Fruit fly (Drosophila melanogaster) whole organism, embryonic: ENCODE results near the gene yl.

Experiments
- Bdp1 ChIP-seq: fragments of 200-800 bp; sonication (Bioruptor generic); optimal IDR thresholded peaks from 3 replicates; lab custom pipeline; 2016; ENCODE audit warnings: missing biosample characterization, missing genetic modification characterization
- CG1024 ChIP-seq: fragments of 200-800 bp; sonication (Bioruptor generic); IDR thresholded peaks from 2 replicates; pipeline ENCODE4 v1.3.6; 2022; ENCODE audit warnings: missing biosample characterization, missing genetic modification characterization
- CG11695 ChIP-seq: fragments of 200-800 bp; sonication (Bioruptor generic); IDR thresholded peaks from 3 replicates; pipeline ENCODE4 v1.3.6; 2022; ENCODE audit warnings: missing biosample characterization, missing genetic modification characterization
- CG12219 ChIP-seq: fragments of 200-800 bp; sonication (Bioruptor generic); optimal IDR thresholded peaks from 3 replicates; lab custom pipeline; 2018; ENCODE audit warnings: missing biosample characterization, mild to moderate bottlenecking, missing genetic modification characterization
- CG12236 ChIP-seq: fragments of 200-800 bp; sonication (Bioruptor generic); optimal IDR thresholded peaks from 2 replicates; lab custom pipeline; 2016; ENCODE audit warnings: missing biosample characterization, missing genetic modification characterization
- CG12942 ChIP-seq: fragments of 200-800 bp; sonication (Bioruptor generic); optimal IDR thresholded peaks from 3 replicates; lab custom pipeline; 2016; ENCODE audit warnings: missing biosample characterization, missing genetic modification characterization
- CG15696 ChIP-seq: fragments of 200-800 bp; sonication (Bioruptor generic); optimal IDR thresholded peaks from 2 replicates; lab custom pipeline; 2019; ENCODE audit warnings: missing biosample characterization, mild to moderate bottlenecking, missing genetic modification characterization, moderate library complexity
- CG34224 ChIP-seq: fragments of 200-800 bp; sonication (Bioruptor generic); IDR thresholded peaks from 3 replicates; pipeline ENCODE4 v1.3.6; 2022; ENCODE audit warnings: missing biosample characterization, missing genetic modification characterization; ENCODE audit not compliant: partially characterized antibody
- CG34422 ChIP-seq: fragments of 200-800 bp; sonication (Bioruptor generic); IDR thresholded peaks from 3 replicates; pipeline ENCODE4 v1.3.6; 2022; ENCODE audit warnings: missing biosample characterization, missing genetic modification characterization
- CG3838 ChIP-seq: fragments of 200-800 bp; sonication (Bioruptor generic); optimal IDR thresholded peaks from 3 replicates; lab custom pipeline; 2016; ENCODE audit warnings: missing biosample characterization, missing genetic modification characterization
- CG4282 ChIP-seq: fragments of 200-800 bp; sonication (Bioruptor generic); optimal IDR thresholded peaks from 2 replicates; lab custom pipeline; 2016; ENCODE audit warnings: missing biosample characterization, missing genetic modification characterization
- CG43689 ChIP-seq: fragments of 200-800 bp; sonication (Bioruptor generic); IDR thresholded peaks from 2 replicates; pipeline ENCODE4 v1.3.6; 2022; ENCODE audit warnings: missing biosample characterization, missing genetic modification characterization
- CG5953 ChIP-seq: fragments of 200-800 bp; sonication (Bioruptor generic); IDR thresholded peaks from 2 replicates; pipeline ENCODE4 v1.3.6; 2022; ENCODE audit warnings: missing biosample characterization, missing genetic modification characterization
- CG8359 ChIP-seq: fragments of 200-800 bp; sonication (Bioruptor generic); optimal IDR thresholded peaks from 2 replicates; lab custom pipeline; 2017; ENCODE audit warnings: missing biosample characterization, mild to moderate bottlenecking, missing genetic modification characterization, borderline replicate concordance
- CG8765 ChIP-seq: fragments of 200-800 bp; sonication (Bioruptor generic); IDR thresholded peaks from 2 replicates; pipeline ENCODE4 v1.3.6; 2022; ENCODE audit warnings: missing biosample characterization, missing genetic modification characterization
- CG9727 ChIP-seq: fragments of 200-800 bp; sonication (Bioruptor generic); optimal IDR thresholded peaks from 3 replicates; lab custom pipeline; 2017; ENCODE audit warnings: missing biosample characterization, mild to moderate bottlenecking, missing genetic modification characterization
- HHEX ChIP-seq: fragments of 200-800 bp; sonication (Bioruptor generic); optimal IDR thresholded peaks from 3 replicates; lab custom pipeline; 2017; ENCODE audit warnings: missing biosample characterization, mild to moderate bottlenecking, missing genetic modification characterization, missing genetic modification reagents
- HLHmδ ChIP-seq: fragments of 200-800 bp; sonication (Bioruptor generic); optimal IDR thresholded peaks from 2 replicates; lab custom pipeline; 2018; ENCODE audit warnings: missing biosample characterization, mild to moderate bottlenecking, missing genetic modification characterization, moderate library complexity
- HmgD ChIP-seq: fragments of 200-800 bp; sonication (Bioruptor generic); optimal IDR thresholded peaks from 3 replicates; lab custom pipeline; 2016; ENCODE audit warnings: missing biosample characterization, missing genetic modification characterization
- HmgZ ChIP-seq: fragments of 200-800 bp; sonication (Bioruptor generic); optimal IDR thresholded peaks from 2 replicates; lab custom pipeline; 2018; ENCODE audit warnings: missing biosample characterization, mild to moderate bottlenecking, missing genetic modification characterization
- Mad ChIP-seq: fragments of 200-800 bp; sonication (Bioruptor generic); optimal IDR thresholded peaks from 2 replicates; lab custom pipeline; 2016; ENCODE audit warnings: missing biosample characterization, missing genetic modification characterization
- Mrtf ChIP-seq: fragments of 200-800 bp; sonication (Bioruptor generic); IDR thresholded peaks from 3 replicates; pipeline ENCODE4 v1.3.6; 2022; ENCODE audit warnings: missing biosample characterization, missing genetic modification characterization
- Nf-YA ChIP-seq: fragments of 200-800 bp; sonication (Bioruptor generic); IDR thresholded peaks from 2 replicates; pipeline ENCODE4 v1.3.6; 2022; ENCODE audit warnings: missing biosample characterization, missing genetic modification characterization
- Scr ChIP-seq: fragments of 200-800 bp; sonication (Bioruptor generic); IDR thresholded peaks from 2 replicates; pipeline ENCODE4 v1.3.6; 2022; ENCODE audit warnings: missing biosample characterization, missing genetic modification characterization; ENCODE audit not compliant: partially characterized antibody
- Trl ChIP-seq, 3 experiments: fragments of >200 bp in 2 of 3; fragments of 200-800 bp in 1 of 3; sonication (Bioruptor generic) in 1 of 3; optimal IDR thresholded peaks; 2 replicates in 1 of 3; 3 replicates in 2 of 3; lab custom pipeline; 2016 to 2017; ENCODE audit warnings: missing biosample characterization in 1 of 3, missing genetic modification characterization in 1 of 3
- Vsx1 ChIP-seq: fragments of 200-800 bp; sonication (Bioruptor generic); optimal IDR thresholded peaks from 2 replicates; lab custom pipeline; 2017; ENCODE audit warnings: missing biosample characterization, mild to moderate bottlenecking, missing genetic modification characterization, missing genetic modification reagents
- Xbp1 ChIP-seq: fragments of 200-800 bp; sonication (Bioruptor generic); optimal IDR thresholded peaks from 3 replicates; lab custom pipeline; 2016; ENCODE audit warnings: missing biosample characterization, mild to moderate bottlenecking, missing genetic modification characterization
- btn ChIP-seq: fragments of 200-800 bp; sonication (Bioruptor generic); optimal IDR thresholded peaks from 2 replicates; lab custom pipeline; 2016; ENCODE audit warnings: missing biosample characterization, missing genetic modification characterization
- croc ChIP-seq: fragments of 200-800 bp; sonication (Bioruptor generic); conservative IDR thresholded peaks from 3 replicates; pipeline ENCODE4 v1.3.6; 2022; ENCODE audit warnings: missing biosample characterization, missing genetic modification characterization
- dan ChIP-seq: fragments of 200-800 bp; sonication (Bioruptor generic); IDR thresholded peaks from 2 replicates; pipeline ENCODE4 v1.3.6; 2022; ENCODE audit warnings: missing biosample characterization, missing genetic modification characterization
- danr ChIP-seq: fragments of 200-800 bp; sonication (Bioruptor generic); IDR thresholded peaks from 2 replicates; pipeline ENCODE4 v1.3.6; 2022; ENCODE audit warnings: missing biosample characterization, missing genetic modification characterization
- fd102C ChIP-seq: fragments of 200-800 bp; sonication (Bioruptor generic); optimal IDR thresholded peaks from 2 replicates; lab custom pipeline; 2018; ENCODE audit warnings: missing biosample characterization, mild to moderate bottlenecking, missing genetic modification characterization, moderate library complexity
- gfzf ChIP-seq: fragments of 200-800 bp; sonication (Bioruptor generic); optimal IDR thresholded peaks from 2 replicates; lab custom pipeline; 2016; ENCODE audit warnings: missing biosample characterization, mild to moderate bottlenecking, missing genetic modification characterization, moderate library complexity
- gsb ChIP-seq: fragments of 200-800 bp; sonication (Bioruptor generic); IDR thresholded peaks from 2 replicates; pipeline ENCODE4 v1.3.6; 2022; ENCODE audit warnings: missing biosample characterization, missing genetic modification characterization
- gsb-n ChIP-seq: fragments of 200-800 bp; sonication (Bioruptor generic); optimal IDR thresholded peaks from 3 replicates; lab custom pipeline; 2018; ENCODE audit warnings: missing biosample characterization, mild to moderate bottlenecking, missing genetic modification characterization
- hbn ChIP-seq: fragments of 200-800 bp; sonication (Bioruptor generic); IDR thresholded peaks from 2 replicates; pipeline ENCODE4 v1.3.6; 2022; ENCODE audit warnings: missing biosample characterization, missing genetic modification characterization; ENCODE audit not compliant: partially characterized antibody
- her ChIP-seq: fragments of 200-800 bp; sonication (Bioruptor generic); optimal IDR thresholded peaks from 2 replicates; lab custom pipeline; 2016; ENCODE audit warnings: missing biosample characterization, missing genetic modification characterization
- jing ChIP-seq: fragments of 200-800 bp; sonication (Bioruptor generic); optimal IDR thresholded peaks from 2 replicates; lab custom pipeline; 2018; ENCODE audit warnings: missing biosample characterization, mild to moderate bottlenecking, missing genetic modification characterization
- kay ChIP-seq: fragments of 200-800 bp; sonication (Bioruptor generic); optimal IDR thresholded peaks from 2 replicates; lab custom pipeline; 2016; ENCODE audit warnings: missing biosample characterization, missing genetic modification characterization
- nerfin-2 ChIP-seq: fragments of 200-800 bp; sonication (Bioruptor generic); IDR thresholded peaks from 2 replicates; pipeline ENCODE4 v1.3.6; 2022; ENCODE audit warnings: missing biosample characterization, missing genetic modification characterization; ENCODE audit not compliant: partially characterized antibody
- nmo ChIP-seq: fragments of 200-800 bp; sonication (Bioruptor generic); optimal IDR thresholded peaks from 2 replicates; lab custom pipeline; 2018; ENCODE audit warnings: missing biosample characterization, mild to moderate bottlenecking, missing genetic modification characterization, moderate library complexity
- org-1 ChIP-seq: fragments of 200-800 bp; sonication (Bioruptor generic); optimal IDR thresholded peaks from 2 replicates; lab custom pipeline; 2017; ENCODE audit warnings: missing biosample characterization, missing genetic modification characterization
- psq ChIP-seq: fragments of 200-800 bp; sonication (Bioruptor generic); optimal IDR thresholded peaks from 2 replicates; lab custom pipeline; 2017; ENCODE audit warnings: missing biosample characterization, missing genetic modification characterization
- pzg ChIP-seq: fragments of 200-800 bp; sonication (Bioruptor generic); optimal IDR thresholded peaks from 3 replicates; lab custom pipeline; 2018; ENCODE audit warnings: missing biosample characterization, mild to moderate bottlenecking, missing genetic modification characterization, moderate library complexity
- ssp ChIP-seq: fragments of 200-800 bp; sonication (Bioruptor generic); IDR thresholded peaks from 2 replicates; pipeline ENCODE4 v1.3.6; 2022; ENCODE audit warnings: missing biosample characterization, missing genetic modification characterization
- toy ChIP-seq: fragments of 200-800 bp; sonication (Bioruptor generic); IDR thresholded peaks from 2 replicates; pipeline ENCODE4 v1.3.6; 2022; ENCODE audit warnings: missing biosample characterization, missing genetic modification characterization
- trh ChIP-seq: fragments of 200-800 bp; sonication (Bioruptor generic); optimal IDR thresholded peaks from 2 replicates; lab custom pipeline; 2016; ENCODE audit warnings: missing biosample characterization, missing genetic modification characterization
- tx ChIP-seq: fragments of 200-800 bp; sonication (Bioruptor generic); optimal IDR thresholded peaks from 2 replicates; lab custom pipeline; 2016; ENCODE audit warnings: missing biosample characterization, missing genetic modification characterization
- vnd ChIP-seq: fragments of 200-800 bp; sonication (Bioruptor generic); IDR thresholded peaks from 3 replicates; pipeline ENCODE4 v1.3.6; 2022; ENCODE audit warnings: missing biosample characterization, missing genetic modification characterization; ENCODE audit not compliant: partially characterized antibody
- wek ChIP-seq: fragments of 200-800 bp; sonication (Bioruptor generic); optimal IDR thresholded peaks from 3 replicates; lab custom pipeline; 2018; ENCODE audit warnings: missing biosample characterization, mild to moderate bottlenecking, missing genetic modification characterization, moderate library complexity

yl gene

DNA sequence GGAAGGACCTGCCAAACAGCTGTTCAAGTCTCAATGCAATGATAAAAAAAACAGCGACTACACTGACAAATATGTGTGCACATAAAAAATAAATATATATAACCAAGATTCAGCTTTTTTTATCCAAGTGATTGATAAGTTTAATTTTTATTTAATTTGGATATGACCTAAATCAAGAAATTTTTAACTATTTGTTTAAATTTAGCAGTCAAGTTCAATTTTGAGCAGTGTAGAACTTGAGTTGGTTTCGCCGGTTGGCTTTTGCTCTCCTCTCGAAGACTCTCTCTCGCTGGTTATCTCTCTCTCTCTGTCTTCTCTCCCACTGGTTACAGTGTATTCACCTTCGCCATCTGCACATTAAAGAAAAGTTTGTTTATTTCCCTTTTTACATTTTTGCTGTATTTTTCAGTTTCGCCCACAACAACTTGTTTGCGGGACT lies 25.1 kb downstream of the yl start (continued):
- TF ChIP-seq ssp (GFP tag; lab: Robert Waterston, UW) (peak; percentile 61), CG15696 (peak; percentile 75), her (GFP tag; lab: Kevin White, UChicago) (no peak), vnd (GFP tag; lab: Robert Waterston, UW) (no peak), wek (GFP tag; lab: Kevin White, UChicago) (peak; percentile 16), danr (peak; percentile 64), CG34422 (GFP tag; lab: Robert Waterston, UW) (peak; percentile 88), Vsx1 (peak; percentile 58), dan (GFP tag; lab: Robert Waterston, UW) (0 out of 2 replicates have a peak, but pooled peaks have one; percentile 42), CG8765 (GFP tag; lab: Robert Waterston, UW) (peak; percentile 62), jing (GFP tag; lab: Kevin White, UChicago) (peak; percentile 57), fd102C (peak; percentile 23), CG12942 (peak; percentile 72), hbn (GFP tag; lab: Robert Waterston, UW) (no peak), Trl (optimal IDR thresholded peaks at IDR 0.05; lab: Kevin White, UChicago) (peak; percentile 70 to 76), Trl (GFP tag; optimal IDR thresholded peaks at IDR 0.05; lab: Kevin White, UChicago) (peak; percentile 37), tx (GFP tag; lab: Kevin White, UChicago) (peak; percentile 41), CG12236 (GFP tag; lab: Kevin White, UChicago) (peak; percentile 27), HHEX (GFP tag; lab: Kevin White, UChicago) (peak; percentile 81), Mrtf (GFP tag; lab: Robert Waterston, UW) (peak; percentile 78), HLHmδ (GFP tag; lab: Kevin White, UChicago) (no peak), croc (peak; percentile 66), Xbp1 (GFP tag; lab: Kevin White, UChicago) (peak; percentile 88), gsb-n (peak; percentile 89), CG43689 (peak; percentile 76), CG1024 (GFP tag; lab: Robert Waterston, UW) (peak; percentile 72), CG4282 (GFP tag; lab: Kevin White, UChicago) (no peak), trh (GFP tag; lab: Kevin White, UChicago) (peak; percentile 85), nmo (GFP tag; lab: Kevin White, UChicago) (peak; percentile 90), psq (GFP tag; lab: Kevin White, UChicago) (peak; percentile 33), toy (peak; percentile 69), org-1 (GFP tag; lab: Kevin White, UChicago) (peak; percentile 84), gfzf (GFP tag; lab: Kevin White, UChicago) (no peak), CG3838 (GFP tag; lab: Kevin White, UChicago) (peak; percentile 35), btn (GFP tag; lab: Kevin White, UChicago) (peak; percentile 34), pzg (no peak), CG11695 (peak; percentile 90), kay (GFP tag; lab: Kevin White, UChicago) (peak; percentile 79), CG8359 (GFP tag; lab: Kevin White, UChicago) (peak; percentile 74), gsb (peak; percentile 74), CG9727 (peak; percentile 91), CG34224 (GFP tag; lab: Robert Waterston, UW) (no peak), HmgD (GFP tag; lab: Kevin White, UChicago) (no peak), HmgZ (tag; lab: Kevin White, UChicago) (peak; percentile 79), Mad (GFP tag; lab: Kevin White, UChicago) (peak; percentile 28), CG5953 (GFP tag; lab: Robert Waterston, UW) (peak; percentile 69; the same call in 1 of the 2 replicates), Nf-YA (GFP tag; lab: Robert Waterston, UW) (peak; percentile 75), nerfin-2 (no peak), Bdp1 (GFP tag; lab: Kevin White, UChicago) (peak; percentile 52), CG12219 (GFP tag; lab: Kevin White, UChicago) (peak; percentile 69), Scr (GFP tag; lab: Robert Waterston, UW) (no peak)
